Worm (Caenorhabditis elegans): ENCODE results near the gene T14G8.3.

ce11 chrX:12907502-12907901 lies 46.5 kb downstream of the T14G8.3 start, which contains the start of gene pqn-18:
- TF ChIP-seq nhr-11 (tag; optimal IDR thresholded peaks at IDR 0.05) (no peak), pqm-1 (tag; optimal IDR thresholded peaks at IDR 0.05) (no peak), pha-4 (tag; optimal IDR thresholded peaks at IDR 0.05) (no peak)
